Fruit fly (Drosophila melanogaster) whole organism, embryonic: ENCODE measurements around the gene Ir21a.
A peak's percentile ranks its signal among the peaks of the same experiment; 100 is the strongest.

ENCODE experiments used
- Bgb ChIP-seq: fragments of 200-800 bp; sonication (Bioruptor generic); IDR thresholded peaks from 2 replicates; pipeline ENCODE4 v1.3.6; 2022; ENCODE audit warnings: missing biosample characterization, missing genetic modification characterization; ENCODE audit not compliant: partially characterized antibody
- CG11695 ChIP-seq: fragments of 200-800 bp; sonication (Bioruptor generic); IDR thresholded peaks from 3 replicates; pipeline ENCODE4 v1.3.6; 2022; ENCODE audit warnings: missing biosample characterization, missing genetic modification characterization
- CG1529 ChIP-seq: fragments of 200-800 bp; sonication (Bioruptor generic); optimal IDR thresholded peaks from 3 replicates; lab custom pipeline; 2018; ENCODE audit warnings: missing biosample characterization, missing genetic modification characterization
- CG17802 ChIP-seq: fragments of 200-800 bp; sonication (Bioruptor generic); optimal IDR thresholded peaks from 2 replicates; lab custom pipeline; 2018; ENCODE audit warnings: missing biosample characterization, mild to moderate bottlenecking, missing genetic modification characterization, moderate library complexity
- CG4360 ChIP-seq: fragments of 200-800 bp; sonication (Bioruptor generic); IDR thresholded peaks from 2 replicates; pipeline ENCODE4 v1.3.6; 2022; ENCODE audit warnings: missing biosample characterization, missing genetic modification characterization
- CG4820 ChIP-seq: fragments of 200-800 bp; sonication (Bioruptor generic); optimal IDR thresholded peaks from 3 replicates; lab custom pipeline; 2016; ENCODE audit warnings: missing biosample characterization, missing genetic modification characterization
- CG7271 ChIP-seq: fragments of 200-800 bp; sonication (Bioruptor generic); optimal IDR thresholded peaks from 2 replicates; lab custom pipeline; 2018; ENCODE audit warnings: missing biosample characterization, mild to moderate bottlenecking, missing genetic modification characterization, moderate library complexity
- Deaf1 ChIP-seq: fragments of 200-800 bp; optimal IDR thresholded peaks from 3 replicates; lab custom pipeline; 2019; ENCODE audit warnings: missing biosample characterization, mild to moderate bottlenecking, missing genetic modification characterization, moderate library complexity
- Dek ChIP-seq: fragments of 200-800 bp; sonication (Bioruptor generic); optimal IDR thresholded peaks from 3 replicates; lab custom pipeline; 2019; ENCODE audit warnings: missing biosample characterization, mild to moderate bottlenecking, missing genetic modification characterization, moderate library complexity
- E2f2 ChIP-seq: fragments of 200-800 bp; sonication (Bioruptor generic); IDR thresholded peaks from 2 replicates; pipeline ENCODE4 v1.3.6; 2022; ENCODE audit warnings: missing biosample characterization, missing genetic modification characterization
- HLHmδ ChIP-seq: fragments of 200-800 bp; sonication (Bioruptor generic); optimal IDR thresholded peaks from 2 replicates; lab custom pipeline; 2018; ENCODE audit warnings: missing biosample characterization, mild to moderate bottlenecking, missing genetic modification characterization, moderate library complexity
- Hmr ChIP-seq: fragments of 200-800 bp; sonication (Bioruptor generic); optimal IDR thresholded peaks from 3 replicates; lab custom pipeline; 2017; ENCODE audit warnings: mild to moderate bottlenecking, missing biosample characterization, missing genetic modification reagents, missing genetic modification characterization
- Hr39 ChIP-seq: fragments of >200 bp; optimal IDR thresholded peaks from 2 replicates; lab custom pipeline; 2017
- Opbp ChIP-seq: fragments of 200-800 bp; sonication (Bioruptor generic); IDR thresholded peaks from 3 replicates; pipeline ENCODE4 v1.3.6; 2022; ENCODE audit warnings: missing biosample characterization, missing genetic modification characterization; ENCODE audit not compliant: partially characterized antibody
- Rx ChIP-seq: fragments of 200-800 bp; sonication (Bioruptor generic); IDR thresholded peaks from 2 replicates; pipeline ENCODE4 v1.3.6; 2022; ENCODE audit warnings: missing biosample characterization, missing genetic modification characterization
- ac ChIP-seq: fragments of 200-800 bp; sonication (Bioruptor generic); optimal IDR thresholded peaks from 3 replicates; lab custom pipeline; 2017; ENCODE audit warnings: missing biosample characterization, mild to moderate bottlenecking, missing genetic modification characterization
- al ChIP-seq: fragments of 200-800 bp; sonication (Bioruptor generic); IDR thresholded peaks from 2 replicates; pipeline ENCODE4 v1.3.6; 2022; ENCODE audit warnings: missing biosample characterization, missing genetic modification characterization
- ap ChIP-seq: fragments of 200-800 bp; sonication (Bioruptor generic); IDR thresholded peaks from 2 replicates; pipeline ENCODE4 v1.3.6; 2022; ENCODE audit warnings: missing biosample characterization, missing genetic modification characterization
- cg ChIP-seq: fragments of 200-800 bp; sonication (Bioruptor generic); optimal IDR thresholded peaks from 3 replicates; lab custom pipeline; 2019; ENCODE audit warnings: missing biosample characterization, mild to moderate bottlenecking, missing genetic modification characterization, moderate library complexity
- dmrt11E ChIP-seq: fragments of 200-800 bp; sonication (Bioruptor generic); optimal IDR thresholded peaks from 3 replicates; lab custom pipeline; 2018; ENCODE audit warnings: missing biosample characterization, mild to moderate bottlenecking, missing genetic modification characterization, moderate library complexity
- eve ChIP-seq, 2 experiments: fragments of >200 bp; optimal IDR thresholded peaks; 2 replicates each; lab custom pipeline; 2017; ENCODE audit warnings: missing biosample characterization in 2 of 2, missing genetic modification characterization in 2 of 2
- ewg ChIP-seq: fragments of 200-800 bp; sonication (Bioruptor generic); optimal IDR thresholded peaks from 3 replicates; lab custom pipeline; 2017; ENCODE audit warnings: mild to moderate bottlenecking, missing biosample characterization, missing genetic modification reagents, missing genetic modification characterization
- exex ChIP-seq: fragments of 200-800 bp; sonication (Bioruptor generic); optimal IDR thresholded peaks from 4 replicates; lab custom pipeline; 2018; ENCODE audit warnings: missing biosample characterization, mild to moderate bottlenecking, missing genetic modification characterization, moderate library complexity
- fd96Cb ChIP-seq: fragments of 200-800 bp; sonication (Bioruptor generic); optimal IDR thresholded peaks from 2 replicates; lab custom pipeline; 2018; ENCODE audit warnings: missing biosample characterization, mild to moderate bottlenecking, missing genetic modification characterization, moderate library complexity
- kay ChIP-seq: fragments of 200-800 bp; sonication (Bioruptor generic); optimal IDR thresholded peaks from 2 replicates; lab custom pipeline; 2016; ENCODE audit warnings: missing biosample characterization, missing genetic modification characterization
- klu ChIP-seq: fragments of 200-800 bp; sonication (Bioruptor generic); IDR thresholded peaks from 2 replicates; pipeline ENCODE4 v1.3.6; 2022; ENCODE audit warnings: missing biosample characterization, missing genetic modification characterization
- knrl ChIP-seq: fragments of 200-800 bp; sonication (Bioruptor generic); IDR thresholded peaks from 3 replicates; pipeline ENCODE4 v1.3.6; 2022; ENCODE audit warnings: missing biosample characterization, missing genetic modification characterization; ENCODE audit not compliant: partially characterized antibody
- lab ChIP-seq: fragments of 200-800 bp; sonication (Bioruptor generic); optimal IDR thresholded peaks from 3 replicates; lab custom pipeline; 2017; ENCODE audit warnings: missing biosample characterization, missing genetic modification characterization, mild to moderate bottlenecking, moderate library complexity, missing genetic modification reagents
- mirr ChIP-seq: fragments of 200-800 bp; sonication (Bioruptor generic); optimal IDR thresholded peaks from 3 replicates; lab custom pipeline; 2018; ENCODE audit warnings: missing biosample characterization, mild to moderate bottlenecking, missing genetic modification characterization
- oc ChIP-seq: fragments of 200-800 bp; sonication (Bioruptor generic); optimal IDR thresholded peaks from 2 replicates; lab custom pipeline; 2018; ENCODE audit warnings: missing biosample characterization, mild to moderate bottlenecking, missing genetic modification characterization, moderate library complexity
- pzg ChIP-seq: fragments of 200-800 bp; sonication (Bioruptor generic); optimal IDR thresholded peaks from 3 replicates; lab custom pipeline; 2018; ENCODE audit warnings: missing biosample characterization, mild to moderate bottlenecking, missing genetic modification characterization, moderate library complexity
- rib ChIP-seq: fragments of 200-800 bp; sonication (Bioruptor generic); IDR thresholded peaks from 2 replicates; pipeline ENCODE4 v1.3.6; 2022; ENCODE audit warnings: missing biosample characterization, missing genetic modification characterization
- sr ChIP-seq: fragments of 200-800 bp; sonication (Bioruptor generic); IDR thresholded peaks from 3 replicates; pipeline ENCODE4 v1.3.6; 2022; ENCODE audit warnings: missing biosample characterization, missing genetic modification characterization
- sug ChIP-seq: fragments of 200-800 bp; optimal IDR thresholded peaks from 2 replicates; lab custom pipeline; 2019; ENCODE audit warnings: missing biosample characterization, mild to moderate bottlenecking, missing genetic modification characterization, moderate library complexity
- trem ChIP-seq: fragments of 200-800 bp; optimal IDR thresholded peaks from 3 replicates; lab custom pipeline; 2019; ENCODE audit warnings: missing biosample characterization, mild to moderate bottlenecking, missing genetic modification characterization, moderate library complexity
- unc-4 ChIP-seq: fragments of 200-800 bp; sonication (Bioruptor generic); IDR thresholded peaks from 2 replicates; pipeline ENCODE4 v1.3.6; 2022; ENCODE audit warnings: missing biosample characterization, missing genetic modification characterization; ENCODE audit not compliant: partially characterized antibody
- wdn ChIP-seq: fragments of 200-800 bp; sonication (Bioruptor generic); IDR thresholded peaks from 2 replicates; pipeline ENCODE4 v1.3.6; 2022; ENCODE audit warnings: missing biosample characterization, missing genetic modification characterization
- yki ChIP-seq: fragments of >200 bp; optimal IDR thresholded peaks from 3 replicates; lab custom pipeline; 2018

Ir21a gene

dm6 chr2L:71869-72751, 47.2 kb upstream of the Ir21a start (continued):
- TF ChIP-seq oc (no peak), eve (GFP tag; optimal IDR thresholded peaks at IDR 0.05; lab: Kevin White, UChicago) (peak in 1 of 2 experiments; percentile 63), cg (GFP tag; lab: Kevin White, UChicago) (peak; percentile 90), CG7271 (no peak), HLHmδ (GFP tag; lab: Kevin White, UChicago) (no peak), pzg (GFP tag; lab: Kevin White, UChicago) (peak; percentile 14), ap (GFP tag; lab: Robert Waterston, UW) (no peak), ewg (GFP tag; lab: Kevin White, UChicago) (peak; percentile 35), rib (0 out of 2 replicates have a peak, but pooled peaks have one; percentile 51), Bgb (GFP tag; lab: Robert Waterston, UW) (peak; percentile 53), knrl (GFP tag; lab: Robert Waterston, UW) (peak; percentile 12; the same call in 1 of the 3 replicates)

dm6 chr2L:71457-71856, 46.5 kb upstream of the Ir21a start, which contains the start of gene galectin:
Gene galectin, plus strand, starts transcription at chr2L:71757.
- peak; percentile 21 for TF ChIP-seq sug
- no peak for TF ChIP-seq ac (GFP tag; lab: Kevin White, UChicago)
- no peak for TF ChIP-seq E2f2 (GFP tag; lab: Robert Waterston, UW)
- no peak for TF ChIP-seq kay
- TF ChIP-seq klu: no peak
- no peak for TF ChIP-seq unc-4
- TF ChIP-seq Hr39 (lab: Kevin White, UChicago): no peak
- TF ChIP-seq yki (lab: Kevin White, UChicago): no peak
- TF ChIP-seq Opbp: no peak
- TF ChIP-seq CG11695 (GFP tag; lab: Robert Waterston, UW): no peak
- no peak for TF ChIP-seq Rx (GFP tag; lab: Robert Waterston, UW)
- TF ChIP-seq lab (GFP tag; lab: Kevin White, UChicago): peak; percentile 27
- no peak for TF ChIP-seq trem (tag; lab: Kevin White, UChicago)
- no peak for TF ChIP-seq CG17802
- no peak for TF ChIP-seq CG4820
- TF ChIP-seq Deaf1 (tag; lab: Kevin White, UChicago): no peak
- no peak for TF ChIP-seq al (GFP tag; lab: Robert Waterston, UW)
- no peak for TF ChIP-seq CG1529
- no peak for TF ChIP-seq wdn
- no peak for TF ChIP-seq Dek (tag; lab: Kevin White, UChicago)
- TF ChIP-seq dmrt11E (tag; lab: Kevin White, UChicago): no peak
- TF ChIP-seq fd96Cb (tag; lab: Kevin White, UChicago): no peak
- no peak for TF ChIP-seq Hmr (GFP tag; lab: Kevin White, UChicago)
- TF ChIP-seq mirr (GFP tag; lab: Kevin White, UChicago): peak; percentile 33
- TF ChIP-seq sr (GFP tag; lab: Robert Waterston, UW): no peak
- TF ChIP-seq exex (tag; lab: Kevin White, UChicago): peak; percentile 36
- TF ChIP-seq CG4360 (GFP tag; lab: Robert Waterston, UW): no peak
